Fruit fly (Drosophila melanogaster) S2 (cell line): ENCODE measurements around the gene CG3651.

Source experiments
- CG8478 ChIP-seq: fragments of >200 bp; optimal IDR thresholded peaks from 2 replicates; lab custom pipeline; 2018
- CTCF ChIP-seq, 2 experiments: fragments of >200 bp; optimal IDR thresholded peaks; 2 replicates each; lab custom pipeline; 2018

- TF ChIP-seq CG8478 (lab: Kevin White, UChicago): no peak
- no peak for TF ChIP-seq CTCF (optimal IDR thresholded peaks at IDR 0.05; lab: Kevin White, UChicago)
These were observed 27.6 kb downstream of the CG3651 start for dm6 chr2L:22148713-22149112.
